Fruit fly (Drosophila melanogaster): Measurements from ENCODE around the gene fz4.
A peak's percentile ranks its signal among the peaks of the same experiment; 100 is the strongest.

Gene fz4

dm6 chrX:7069011-7069463 lies 41.1 kb downstream of the fz4 start, which contains the start of gene CG4607:
CG4607 (plus strand) TSS chrX:7069413.
- TF ChIP-seq CTCF (optimal IDR thresholded peaks at IDR 0.05) (no peak), CG8478 (optimal IDR thresholded peaks at IDR 0.05) (no peak)

DNA sequence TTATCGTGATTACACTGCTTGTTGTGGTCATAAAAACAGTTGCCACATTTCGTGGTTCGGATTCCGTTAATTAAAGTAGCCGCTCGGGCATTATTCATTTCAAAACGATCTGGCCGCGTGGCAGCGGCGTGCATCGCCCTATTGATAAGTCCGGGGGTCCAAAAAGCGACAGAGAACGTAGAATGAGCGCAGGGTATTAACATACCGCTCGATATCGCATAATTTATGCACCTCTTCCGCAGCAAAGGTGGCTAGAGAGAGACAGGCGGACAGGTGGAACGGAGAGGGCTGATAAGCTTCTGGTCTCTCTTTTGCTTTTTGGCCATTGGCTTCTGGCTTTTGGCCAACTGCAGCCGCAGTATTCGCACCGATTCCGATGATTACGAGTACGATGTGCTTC lies 42.0 kb downstream of the fz4 start:
- TF ChIP-seq CG8478 (optimal IDR thresholded peaks at IDR 0.05) = no peak
- TF ChIP-seq CTCF (optimal IDR thresholded peaks at IDR 0.05) = no peak

DNA sequence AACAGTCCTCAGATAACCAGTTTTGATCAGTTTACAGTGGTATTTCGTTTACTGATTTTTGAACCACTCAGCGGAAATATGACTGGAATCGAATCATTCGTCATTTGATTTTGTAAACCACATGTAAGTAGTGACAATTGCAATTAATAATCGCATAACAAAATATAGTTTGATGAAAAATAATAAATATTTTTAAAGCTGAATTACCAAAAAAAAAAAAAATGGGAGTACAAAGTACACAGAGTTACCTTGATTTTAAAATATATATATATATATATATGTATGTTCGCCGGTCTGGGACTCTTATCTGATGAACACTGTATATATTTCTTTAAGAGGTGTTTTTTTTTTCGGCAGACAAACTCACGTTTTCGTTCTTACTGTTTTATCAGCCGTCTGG lies 42.9 kb downstream of the fz4 start:
- TF ChIP-seq CTCF (optimal IDR thresholded peaks at IDR 0.05) (no peak), CG8478 (optimal IDR thresholded peaks at IDR 0.05) (no peak)

- TF ChIP-seq CTCF (optimal IDR thresholded peaks at IDR 0.05) (peak in 1 of 2 experiments; percentile 1), CG8478 (optimal IDR thresholded peaks at IDR 0.05) (no peak)
Measured at dm6 chrX:7066608-7067007, 43.5 kb downstream of the fz4 start.

- TF ChIP-seq CG8478 (optimal IDR thresholded peaks at IDR 0.05) (no peak), CTCF (optimal IDR thresholded peaks at IDR 0.05) (no peak)
Measured at dm6 chrX:7065835-7066234, 44.3 kb downstream of the fz4 start, which contains the start of gene CG12541. CG12541 (minus strand) TSS chrX:7066052.

DNA sequence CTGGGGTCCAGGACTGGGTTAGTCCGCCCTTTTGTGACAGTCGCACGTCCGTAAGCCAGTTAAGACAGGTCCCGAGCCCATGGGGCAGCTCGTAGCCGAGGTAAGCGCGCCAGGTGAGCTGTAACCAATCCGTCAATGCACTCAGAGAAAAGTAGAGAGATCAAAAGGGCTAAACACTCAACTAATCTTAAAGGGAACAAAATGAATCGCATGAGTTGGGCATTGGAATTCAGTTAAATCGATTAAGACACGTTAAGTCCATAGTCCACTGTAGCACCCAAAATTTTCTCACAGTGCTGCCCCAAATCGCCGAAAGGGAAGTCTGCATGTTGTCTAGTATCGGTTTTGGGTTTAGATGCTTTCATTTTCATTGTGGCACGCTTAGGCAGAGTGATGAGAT lies 46.6 kb downstream of the fz4 start:
- no peak for TF ChIP-seq CG8478 (optimal IDR thresholded peaks at IDR 0.05)
- no peak for TF ChIP-seq CTCF (optimal IDR thresholded peaks at IDR 0.05)

DNA sequence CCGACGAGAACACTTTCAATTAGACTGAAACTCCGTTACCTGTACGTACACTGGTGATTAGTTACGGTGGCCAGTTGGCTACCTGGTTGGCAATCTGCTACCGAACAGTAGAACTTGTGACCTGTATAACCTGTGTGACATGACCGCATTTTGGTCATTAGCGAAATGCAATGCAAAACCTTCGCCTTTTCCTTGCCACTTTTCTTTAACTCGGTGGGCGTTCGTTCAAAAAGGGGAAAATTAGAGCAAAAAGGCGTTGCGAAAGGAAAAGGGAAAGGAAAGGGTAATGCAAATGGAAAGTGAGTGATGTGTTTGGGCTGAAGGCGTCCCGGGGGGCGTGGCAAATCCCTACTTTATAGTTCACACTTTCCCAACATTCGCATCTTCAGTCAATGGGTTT lies 51.1 kb downstream of the fz4 start:
- no peak for TF ChIP-seq CTCF (optimal IDR thresholded peaks at IDR 0.05)
- no peak for TF ChIP-seq CG8478 (optimal IDR thresholded peaks at IDR 0.05)

Data from S2 (cell line).